Fruit fly (Drosophila melanogaster) whole organism: Measurements from ENCODE around the gene Spn.

ENCODE experiments used
- CG8478 ChIP-seq: fragments of >200 bp; optimal IDR thresholded peaks from 2 replicates; lab custom pipeline; 2018; ENCODE audit warnings: inconsistent platforms
- pan ChIP-seq: fragments of >200 bp; optimal IDR thresholded peaks from 2 replicates; lab custom pipeline; 2017

DNA sequence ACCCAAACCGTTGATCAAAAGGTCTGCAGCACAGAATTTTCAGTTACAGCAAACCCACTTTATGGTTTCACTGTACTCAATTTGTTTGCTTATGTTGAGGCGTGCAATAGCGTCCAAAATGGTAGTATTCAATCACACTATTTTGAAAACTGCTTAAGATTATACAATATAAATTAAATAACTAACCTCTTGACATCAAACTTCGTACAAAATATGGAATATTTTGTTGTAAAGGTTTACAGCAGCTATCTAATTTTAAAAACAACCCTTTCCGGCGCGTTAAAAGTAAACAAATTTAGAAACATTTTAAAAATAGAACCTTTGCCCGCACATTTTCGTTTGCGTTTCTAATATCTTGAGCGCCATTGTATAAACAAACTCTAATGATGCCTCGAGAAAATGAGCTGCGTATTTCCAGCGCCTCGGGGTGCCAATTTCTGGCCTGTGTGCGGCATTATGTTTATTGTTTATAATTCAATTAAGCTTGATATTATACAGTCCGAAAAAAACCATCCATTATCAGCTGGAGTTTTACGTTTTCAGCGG lies 36.7 kb upstream of the Spn start:
- TF ChIP-seq CG8478 (lab: Kevin White, UChicago) (no peak), pan (lab: Kevin White, UChicago) (no peak)
